4 worm cellular contexts compared by ENCODE assay signal in genomic region chrII:10657632-10658108, ce11.
TF ChIP-seq lines count a peak whose summit lies in the region.

Gene lact-3 (minus strand): TSS chrII:10657682.

TF ChIP-seq in whole organism, L1 larva, 84 proteins besides CTCF, POLR2A, EP300 and RAD21 (continued from another document):
- TF ChIP-seq elt-2 (tag; optimal IDR thresholded peaks at IDR 0.05; lab: Kevin White, UChicago) = no peak
- TF ChIP-seq lin-39 (tag; optimal IDR thresholded peaks at IDR 0.05; lab: Kevin White, UChicago) = no peak
- no peak for TF ChIP-seq pqm-1 (tag; optimal IDR thresholded peaks at IDR 0.05; lab: Kevin White, UChicago)
- peak in 1 of 2 experiments; percentile 22 for TF ChIP-seq lsy-2 (tag; optimal IDR thresholded peaks at IDR 0.05; lab: Kevin White, UChicago)

TF ChIP-seq in whole organism, L2 larva, 48 proteins besides CTCF, POLR2A, EP300 and RAD21 (continued from another document):
- no peak for TF ChIP-seq nhr-23 (tag; optimal IDR thresholded peaks at IDR 0.05; lab: Kevin White, UChicago)
- no peak for TF ChIP-seq unc-62 (GFP tag; optimal IDR thresholded peaks at IDR 0.05; lab: Kevin White, UChicago)
- TF ChIP-seq skn-1 (tag; optimal IDR thresholded peaks at IDR 0.05; lab: Kevin White, UChicago) = no peak
- no peak for TF ChIP-seq gmeb-1 (tag; optimal IDR thresholded peaks at IDR 0.05; lab: Kevin White, UChicago)

TF ChIP-seq in whole organism, L4 larva, 104 proteins besides CTCF, POLR2A, EP300 and RAD21 (continued from another document and continues in another):
- TF ChIP-seq zag-1 (tag; optimal IDR thresholded peaks at IDR 0.05; lab: Kevin White, UChicago) = no peak
- no peak for TF ChIP-seq nhr-48 (tag; optimal IDR thresholded peaks at IDR 0.05; lab: Kevin White, UChicago)
- no peak for TF ChIP-seq unc-39 (tag; optimal IDR thresholded peaks at IDR 0.05; lab: Kevin White, UChicago)
- peak; percentile 69 for TF ChIP-seq lin-38 (GFP tag; IDR thresholded peaks at IDR 0.05; lab: Robert Waterston, UW)
- no peak for TF ChIP-seq egl-27 (tag; optimal IDR thresholded peaks at IDR 0.05; lab: Kevin White, UChicago)
- no peak for TF ChIP-seq daf-19 (GFP tag; conservative IDR thresholded peaks at IDR 0.05; lab: Robert Waterston, UW)
- TF ChIP-seq pha-4 (GFP tag; IDR thresholded peaks at IDR 0.05; lab: Robert Waterston, UW) = no peak
- no peak for TF ChIP-seq pha-4 (tag; optimal IDR thresholded peaks at IDR 0.05; lab: Kevin White, UChicago)
- TF ChIP-seq nhr-42 (GFP tag; IDR thresholded peaks at IDR 0.05; lab: Robert Waterston, UW) = peak; percentile 49; the same call in 1 of the 2 replicates
- TF ChIP-seq arid-1 (GFP tag; conservative IDR thresholded peaks at IDR 0.05; lab: Robert Waterston, UW) = no peak
- TF ChIP-seq set-16 (GFP tag; IDR thresholded peaks at IDR 0.05; lab: Robert Waterston, UW) = peak; percentile 17; the same call in 1 of the 2 replicates
- no peak for TF ChIP-seq madf-9 (GFP tag; conservative IDR thresholded peaks at IDR 0.05; lab: Robert Waterston, UW)
- no peak for TF ChIP-seq nhr-237 (tag; optimal IDR thresholded peaks at IDR 0.05; lab: Kevin White, UChicago)
- no peak for TF ChIP-seq ceh-44 (GFP tag; IDR thresholded peaks at IDR 0.05; lab: Robert Waterston, UW)
- no peak for TF ChIP-seq ceh-32 (tag; optimal IDR thresholded peaks at IDR 0.05; lab: Kevin White, UChicago; ENCODE audit: poor library complexity)
- TF ChIP-seq dve-1 (tag; optimal IDR thresholded peaks at IDR 0.05; lab: Kevin White, UChicago; ENCODE audit: insufficient read depth) = no peak
- TF ChIP-seq aha-1 (tag; lab: Kevin White, UChicago) = no peak
- no peak for TF ChIP-seq spr-1 (tag; optimal IDR thresholded peaks at IDR 0.05; lab: Kevin White, UChicago)
- no peak for TF ChIP-seq lin-15B (tag; optimal IDR thresholded peaks at IDR 0.05; lab: Kevin White, UChicago)
- TF ChIP-seq dmd-9 (GFP tag; IDR thresholded peaks at IDR 0.05; lab: Robert Waterston, UW) = no peak
- peak; percentile 50; the same call in 1 of the 2 replicates for TF ChIP-seq lim-7 (GFP tag; IDR thresholded peaks at IDR 0.05; lab: Robert Waterston, UW)
- TF ChIP-seq lin-29 (GFP tag; IDR thresholded peaks at IDR 0.05; lab: Robert Waterston, UW) = no peak
- peak; percentile 15; the same call in 1 of the 2 replicates for TF ChIP-seq snpc-1.2 (GFP tag; IDR thresholded peaks at IDR 0.05; lab: Robert Waterston, UW)
- peak; percentile 41 for TF ChIP-seq nhr-111 (GFP tag; optimal IDR thresholded peaks at IDR 0.05; lab: Kevin White, UChicago)
- TF ChIP-seq spr-3 (GFP tag; optimal IDR thresholded peaks at IDR 0.05; lab: Kevin White, UChicago) = no peak
- TF ChIP-seq mdt-29 (GFP tag; IDR thresholded peaks at IDR 0.05; lab: Robert Waterston, UW) = no peak
- peak; percentile 20 for TF ChIP-seq Y5F2A.4 (GFP tag; optimal IDR thresholded peaks at IDR 0.05; lab: Kevin White, UChicago)
- no peak for TF ChIP-seq jun-1 (tag; optimal IDR thresholded peaks at IDR 0.05; lab: Kevin White, UChicago)
- TF ChIP-seq duxl-1 (tag; optimal IDR thresholded peaks at IDR 0.05; lab: Kevin White, UChicago; ENCODE audit: poor library complexity) = no peak
- TF ChIP-seq nhr-76 (tag; optimal IDR thresholded peaks at IDR 0.05; lab: Kevin White, UChicago) = no peak
- no peak for TF ChIP-seq zfp-3 (GFP tag; conservative IDR thresholded peaks at IDR 0.05; lab: Robert Waterston, UW)
- peak; percentile 21 for TF ChIP-seq hlh-11 (tag; optimal IDR thresholded peaks at IDR 0.05; lab: Kevin White, UChicago)
- TF ChIP-seq mes-2 (tag; optimal IDR thresholded peaks at IDR 0.05; lab: Kevin White, UChicago; ENCODE audit: poor library complexity, severe bottlenecking) = peak; percentile 57
- TF ChIP-seq dpl-1 (GFP tag; optimal IDR thresholded peaks at IDR 0.05; lab: Kevin White, UChicago) = no peak
- no peak for TF ChIP-seq zfp-2 (tag; optimal IDR thresholded peaks at IDR 0.05; lab: Kevin White, UChicago)
- TF ChIP-seq gei-8 (GFP tag; optimal IDR thresholded peaks at IDR 0.05; lab: Kevin White, UChicago) = no peak
- TF ChIP-seq hlh-30 (tag; optimal IDR thresholded peaks at IDR 0.05; lab: Kevin White, UChicago; ENCODE audit: insufficient read depth) = no peak
- TF ChIP-seq mep-1 (tag; optimal IDR thresholded peaks at IDR 0.05; lab: Kevin White, UChicago) = no peak
- no peak for TF ChIP-seq snpc-4 (tag; optimal IDR thresholded peaks at IDR 0.05; lab: Kevin White, UChicago)
- no peak for TF ChIP-seq D1046.2 (GFP tag; IDR thresholded peaks at IDR 0.05; lab: Robert Waterston, UW)
- TF ChIP-seq nhr-25 (tag; optimal IDR thresholded peaks at IDR 0.05; lab: Kevin White, UChicago; ENCODE audit: borderline replicate concordance, insufficient read depth) = no peak
- TF ChIP-seq pqm-1 (tag; optimal IDR thresholded peaks at IDR 0.05; lab: Kevin White, UChicago) = peak; percentile 14
- no peak for TF ChIP-seq T20F7.1 (GFP tag; optimal IDR thresholded peaks at IDR 0.05; lab: Kevin White, UChicago)
- no peak for TF ChIP-seq aly-2 (tag; optimal IDR thresholded peaks at IDR 0.05; lab: Kevin White, UChicago)
- TF ChIP-seq mdl-1 (tag; optimal IDR thresholded peaks at IDR 0.05; lab: Kevin White, UChicago) = no peak
- no peak for TF ChIP-seq tag-97 (GFP tag; IDR thresholded peaks at IDR 0.05; lab: Robert Waterston, UW)
- TF ChIP-seq F26F4.8 (GFP tag; conservative IDR thresholded peaks at IDR 0.05; lab: Robert Waterston, UW) = 0 out of 2 replicates have a peak, but pooled peaks have one; percentile 40
- 0 out of 2 replicates have a peak, but pooled peaks have one; percentile 29 for TF ChIP-seq ctbp-1 (GFP tag; IDR thresholded peaks at IDR 0.05; lab: Robert Waterston, UW)
- TF ChIP-seq daf-12 (tag; optimal IDR thresholded peaks at IDR 0.05; lab: Kevin White, UChicago) = no peak
- TF ChIP-seq daf-16 (GFP tag; optimal IDR thresholded peaks at IDR 0.05; lab: Kevin White, UChicago) = no peak
- TF ChIP-seq daf-16 (tag; optimal IDR thresholded peaks at IDR 0.05; lab: Kevin White, UChicago) = peak; percentile 36
- TF ChIP-seq ceh-62 (tag; optimal IDR thresholded peaks at IDR 0.05; lab: Kevin White, UChicago) = no peak
- TF ChIP-seq Y48G9A.11 (GFP tag; IDR thresholded peaks at IDR 0.05; lab: Robert Waterston, UW) = peak; percentile 40
- no peak for TF ChIP-seq mxl-2 (GFP tag; conservative IDR thresholded peaks at IDR 0.05; lab: Robert Waterston, UW)
- no peak for TF ChIP-seq zip-11 (GFP tag; IDR thresholded peaks at IDR 0.05; lab: Robert Waterston, UW)
- TF ChIP-seq ama-1 (optimal IDR thresholded peaks at IDR 0.05; lab: Kevin White, UChicago) = peak; percentile 58
- no peak for TF ChIP-seq Y105C5A.15 (GFP tag; IDR thresholded peaks at IDR 0.05; lab: Robert Waterston, UW)
- TF ChIP-seq Y75B8A.6 (GFP tag; IDR thresholded peaks at IDR 0.05; lab: Robert Waterston, UW) = no peak
- no peak for TF ChIP-seq hif-1 (tag; optimal IDR thresholded peaks at IDR 0.05; lab: Kevin White, UChicago)
- TF ChIP-seq unc-62 (GFP tag; optimal IDR thresholded peaks at IDR 0.05 in 1 of 2; lab: Kevin White, UChicago) = peak in 1 of 2 experiments; percentile 3
- TF ChIP-seq unc-62 (tag; optimal IDR thresholded peaks at IDR 0.05; lab: Kevin White, UChicago) = no peak
- no peak for TF ChIP-seq F10B5.3 (tag; optimal IDR thresholded peaks at IDR 0.05; lab: Kevin White, UChicago)
- no peak for TF ChIP-seq hmg-1.1 (GFP tag; IDR thresholded peaks at IDR 0.05; lab: Robert Waterston, UW)

TF ChIP-seq in whole organism, young adult, 124 proteins besides CTCF, POLR2A, EP300 and RAD21 (continued from another document and continues in another):
- peak; percentile 80 for TF ChIP-seq hrde-1 (tag; optimal IDR thresholded peaks at IDR 0.05; lab: Kevin White, UChicago; ENCODE audit: borderline replicate concordance)
- TF ChIP-seq ztf-6 (GFP tag; IDR thresholded peaks at IDR 0.05; lab: Robert Waterston, UW) = no peak
- no peak for TF ChIP-seq sdz-38 (tag; optimal IDR thresholded peaks at IDR 0.05; lab: Kevin White, UChicago)
- no peak for TF ChIP-seq C17E4.6 (GFP tag; IDR thresholded peaks at IDR 0.05; lab: Robert Waterston, UW)
- TF ChIP-seq Y56A3A.18 (GFP tag; IDR thresholded peaks at IDR 0.05; lab: Robert Waterston, UW) = peak; percentile 25; the same call in 1 of the 2 replicates
- TF ChIP-seq atf-7 (tag; optimal IDR thresholded peaks at IDR 0.05; lab: Kevin White, UChicago) = no peak
- TF ChIP-seq lin-35 (GFP tag; optimal IDR thresholded peaks at IDR 0.05; lab: Kevin White, UChicago) = no peak
- TF ChIP-seq efl-1 (GFP tag; optimal IDR thresholded peaks at IDR 0.05; lab: Kevin White, UChicago) = no peak
- TF ChIP-seq unc-62 (GFP tag; optimal IDR thresholded peaks at IDR 0.05; lab: Kevin White, UChicago) = no peak
- no peak for TF ChIP-seq ama-1 (optimal IDR thresholded peaks at IDR 0.05; lab: Kevin White, UChicago)
- TF ChIP-seq ama-1 (GFP tag; optimal IDR thresholded peaks at IDR 0.05; lab: Kevin White, UChicago) = peak in 1 of 2 experiments; percentile 34
- TF ChIP-seq ekl-4 (GFP tag; IDR thresholded peaks at IDR 0.05; lab: Robert Waterston, UW) = peak; percentile 71
- peak; percentile 75 for TF ChIP-seq Y53G8AR.9 (GFP tag; conservative IDR thresholded peaks at IDR 0.05; lab: Robert Waterston, UW)
- 0 out of 2 replicates have a peak, but pooled peaks have one; percentile 59 for TF ChIP-seq lin-26 (GFP tag; IDR thresholded peaks at IDR 0.05; lab: Robert Waterston, UW)
- no peak for TF ChIP-seq F57C9.4 (tag; optimal IDR thresholded peaks at IDR 0.05; lab: Kevin White, UChicago)
- no peak for TF ChIP-seq F10E7.11 (tag; optimal IDR thresholded peaks at IDR 0.05; lab: Kevin White, UChicago)
- peak; percentile 16 for TF ChIP-seq him-1 (tag; optimal IDR thresholded peaks at IDR 0.05; lab: Kevin White, UChicago)
- TF ChIP-seq F55B11.4 (tag; optimal IDR thresholded peaks at IDR 0.05; lab: Kevin White, UChicago; ENCODE audit: borderline replicate concordance, insufficient read depth) = no peak
- TF ChIP-seq attf-6 (GFP tag; IDR thresholded peaks at IDR 0.05; lab: Robert Waterston, UW) = 0 out of 2 replicates have a peak, but pooled peaks have one; percentile 29
- no peak for TF ChIP-seq B0035.1 (tag; optimal IDR thresholded peaks at IDR 0.05; lab: Kevin White, UChicago)
- TF ChIP-seq mcd-1 (GFP tag; IDR thresholded peaks at IDR 0.05; lab: Robert Waterston, UW) = peak; percentile 43
- TF ChIP-seq gei-17 (GFP tag; optimal IDR thresholded peaks at IDR 0.05; lab: Kevin White, UChicago) = no peak
- TF ChIP-seq lag-1 (GFP tag; IDR thresholded peaks at IDR 0.05; lab: Robert Waterston, UW) = no peak
- TF ChIP-seq B0019.2 (GFP tag; conservative IDR thresholded peaks at IDR 0.05; lab: Robert Waterston, UW) = no peak
- TF ChIP-seq bed-2 (GFP tag; IDR thresholded peaks at IDR 0.05; lab: Robert Waterston, UW) = no peak
- TF ChIP-seq ccch-3 (GFP tag; optimal IDR thresholded peaks at IDR 0.05; lab: Kevin White, UChicago) = no peak
- TF ChIP-seq F52B5.7 (tag; optimal IDR thresholded peaks at IDR 0.05; lab: Kevin White, UChicago) = no peak
- TF ChIP-seq tlf-1 (GFP tag; optimal IDR thresholded peaks at IDR 0.05; lab: Kevin White, UChicago) = peak; percentile 13
- TF ChIP-seq Y67H2A.10 (GFP tag; conservative IDR thresholded peaks at IDR 0.05; lab: Robert Waterston, UW) = no peak
- no peak for TF ChIP-seq attf-3 (GFP tag; conservative IDR thresholded peaks at IDR 0.05; lab: Robert Waterston, UW)
- TF ChIP-seq ztf-18 (tag; optimal IDR thresholded peaks at IDR 0.05; lab: Kevin White, UChicago) = no peak
- TF ChIP-seq nhr-80 (tag; optimal IDR thresholded peaks at IDR 0.05; lab: Kevin White, UChicago) = peak; percentile 67
- TF ChIP-seq ceh-100 (GFP tag; IDR thresholded peaks at IDR 0.05; lab: Robert Waterston, UW) = no peak; the same call in 1 of the 2 replicates
- no peak for TF ChIP-seq mel-28 (tag; optimal IDR thresholded peaks at IDR 0.05; lab: Kevin White, UChicago; ENCODE audit: borderline replicate concordance)
- no peak for TF ChIP-seq F37B4.10 (GFP tag; IDR thresholded peaks at IDR 0.05; lab: Robert Waterston, UW)
- peak; percentile 70 for TF ChIP-seq F49E8.2 (tag; optimal IDR thresholded peaks at IDR 0.05; lab: Kevin White, UChicago; ENCODE audit: insufficient read depth)
- TF ChIP-seq ets-4 (GFP tag; optimal IDR thresholded peaks at IDR 0.05; lab: Kevin White, UChicago) = no peak
- no peak for TF ChIP-seq hlh-26 (GFP tag; conservative IDR thresholded peaks at IDR 0.05; lab: Robert Waterston, UW)
- TF ChIP-seq ceh-58 (GFP tag; IDR thresholded peaks at IDR 0.05; lab: Robert Waterston, UW) = no peak
- TF ChIP-seq athp-1 (tag; optimal IDR thresholded peaks at IDR 0.05; lab: Kevin White, UChicago) = peak; percentile 23
- no peak for TF ChIP-seq F57A8.1 (GFP tag; optimal IDR thresholded peaks at IDR 0.05; lab: Kevin White, UChicago)
- TF ChIP-seq rec-8 (tag; optimal IDR thresholded peaks at IDR 0.05; lab: Kevin White, UChicago) = no peak
- 0 out of 2 replicates have a peak, but pooled peaks have one; percentile 13 for TF ChIP-seq rcor-1 (GFP tag; IDR thresholded peaks at IDR 0.05; lab: Robert Waterston, UW)
- TF ChIP-seq snpc-4 (GFP tag; optimal IDR thresholded peaks at IDR 0.05; lab: Kevin White, UChicago) = no peak
- TF ChIP-seq snpc-4 (tag; optimal IDR thresholded peaks at IDR 0.05; lab: Kevin White, UChicago) = no peak
- no peak for TF ChIP-seq K12H6.12 (tag; optimal IDR thresholded peaks at IDR 0.05; lab: Kevin White, UChicago)
- no peak for TF ChIP-seq lsy-27 (tag; optimal IDR thresholded peaks at IDR 0.05; lab: Kevin White, UChicago; ENCODE audit: borderline replicate concordance, insufficient read depth)
- TF ChIP-seq lsl-1 (GFP tag; optimal IDR thresholded peaks at IDR 0.05; lab: Kevin White, UChicago) = peak; percentile 23
- TF ChIP-seq bed-1 (GFP tag; IDR thresholded peaks at IDR 0.05; lab: Robert Waterston, UW) = no peak
- TF ChIP-seq nfyb-1 (GFP tag; IDR thresholded peaks at IDR 0.05; lab: Robert Waterston, UW) = peak; percentile 63; the same call in 1 of the 2 replicates
- no peak for TF ChIP-seq pha-4 (tag; optimal IDR thresholded peaks at IDR 0.05; lab: Kevin White, UChicago)
- TF ChIP-seq nhr-120 (GFP tag; IDR thresholded peaks at IDR 0.05; lab: Robert Waterston, UW) = no peak
- TF ChIP-seq madf-8 (GFP tag; conservative IDR thresholded peaks at IDR 0.05; lab: Robert Waterston, UW) = no peak; the same call in 1 of the 2 replicates
- TF ChIP-seq dpff-1 (tag; optimal IDR thresholded peaks at IDR 0.05; lab: Kevin White, UChicago) = no peak
- no peak for TF ChIP-seq nfya-2 (GFP tag; IDR thresholded peaks at IDR 0.05; lab: Robert Waterston, UW)
- TF ChIP-seq somi-1 (GFP tag; optimal IDR thresholded peaks at IDR 0.05; lab: Kevin White, UChicago) = no peak
- TF ChIP-seq unc-130 (GFP tag; optimal IDR thresholded peaks at IDR 0.05; lab: Kevin White, UChicago) = peak; percentile 18
- TF ChIP-seq die-1 (tag; optimal IDR thresholded peaks at IDR 0.05; lab: Kevin White, UChicago) = no peak
- TF ChIP-seq ceh-40 (GFP tag; IDR thresholded peaks at IDR 0.05; lab: Robert Waterston, UW) = no peak
- no peak for TF ChIP-seq aptf-2 (GFP tag; conservative IDR thresholded peaks at IDR 0.05; lab: Robert Waterston, UW)
- no peak for TF ChIP-seq repo-1 (tag; optimal IDR thresholded peaks at IDR 0.05; lab: Kevin White, UChicago)
- TF ChIP-seq F22D6.2 (tag; optimal IDR thresholded peaks at IDR 0.05; lab: Kevin White, UChicago) = no peak
- no peak for TF ChIP-seq fkh-3 (tag; optimal IDR thresholded peaks at IDR 0.05; lab: Kevin White, UChicago)
- TF ChIP-seq Y79H2A.3 (GFP tag; conservative IDR thresholded peaks at IDR 0.05; lab: Robert Waterston, UW) = 0 out of 2 replicates have a peak, but pooled peaks have one; percentile 38
- no peak for TF ChIP-seq zim-3 (tag; optimal IDR thresholded peaks at IDR 0.05; lab: Kevin White, UChicago)
- no peak for TF ChIP-seq nhr-90 (tag; optimal IDR thresholded peaks at IDR 0.05; lab: Kevin White, UChicago)
- no peak for TF ChIP-seq cebp-1 (GFP tag; IDR thresholded peaks at IDR 0.05; lab: Robert Waterston, UW)
- TF ChIP-seq cebp-1 (tag; optimal IDR thresholded peaks at IDR 0.05; lab: Kevin White, UChicago) = peak; percentile 38
- TF ChIP-seq ztf-3 (GFP tag; optimal IDR thresholded peaks at IDR 0.05; lab: Kevin White, UChicago) = no peak
- no peak for TF ChIP-seq lin-40 (tag; optimal IDR thresholded peaks at IDR 0.05; lab: Kevin White, UChicago)
- TF ChIP-seq F23B12.7 (tag; optimal IDR thresholded peaks at IDR 0.05; lab: Kevin White, UChicago; ENCODE audit: insufficient read depth) = no peak
